Fruit fly (Drosophila melanogaster) whole organism, wandering third instar larva: ENCODE results near the gene plh.

Experiments
- CG32264 ChIP-seq: fragments of 200-800 bp; sonication (Bioruptor generic); optimal IDR thresholded peaks from 2 replicates; lab custom pipeline; 2016; ENCODE audit warnings: missing biosample characterization, missing genetic modification characterization
- CG9705 ChIP-seq: fragments of 200-800 bp; sonication (Bioruptor generic); optimal IDR thresholded peaks from 2 replicates; lab custom pipeline; 2018; ENCODE audit warnings: missing biosample characterization, mild to moderate bottlenecking, missing genetic modification characterization
- Jra ChIP-seq: sonication (Bioruptor generic); optimal IDR thresholded peaks from 2 replicates; lab custom pipeline; 2016; ENCODE audit warnings: missing biosample characterization, missing genetic modification characterization
- Myc ChIP-seq: fragments of >200 bp; optimal IDR thresholded peaks from 2 replicates; lab custom pipeline; 2017
- Rel ChIP-seq, 2 experiments: fragments of 200-800 bp; sonication (Bioruptor generic) in 1 of 2; optimal IDR thresholded peaks; 2 replicates in 1 of 2; 3 replicates in 1 of 2; lab custom pipeline; 2016 to 2019; ENCODE audit warnings: mild to moderate bottlenecking in 2 of 2, missing biosample characterization in 2 of 2, missing genetic modification characterization in 2 of 2, moderate library complexity in 1 of 2
- br ChIP-seq: fragments of 200-800 bp; sonication (Bioruptor generic); optimal IDR thresholded peaks from 2 replicates; lab custom pipeline; 2016; ENCODE audit warnings: missing biosample characterization, missing genetic modification characterization
- brk ChIP-seq: fragments of 200-800 bp; sonication (Bioruptor generic); optimal IDR thresholded peaks from 2 replicates; lab custom pipeline; 2016; ENCODE audit warnings: missing biosample characterization, mild to moderate bottlenecking, missing genetic modification characterization
- h ChIP-seq: fragments of 200-800 bp; sonication (Bioruptor generic); optimal IDR thresholded peaks from 3 replicates; lab custom pipeline; 2016; ENCODE audit warnings: missing biosample characterization, mild to moderate bottlenecking, missing genetic modification characterization

- no peak for TF ChIP-seq Rel (GFP tag; optimal IDR thresholded peaks at IDR 0.05; lab: Kevin White, UChicago)
- TF ChIP-seq Rel (tag; optimal IDR thresholded peaks at IDR 0.05; lab: Kevin White, UChicago), result no peak
- TF ChIP-seq Jra (GFP tag; lab: Kevin White, UChicago), result no peak
- no peak for TF ChIP-seq CG9705 (GFP tag; lab: Kevin White, UChicago)
- no peak for TF ChIP-seq CG32264 (GFP tag; lab: Kevin White, UChicago)
- no peak for TF ChIP-seq h (GFP tag; lab: Kevin White, UChicago)
- TF ChIP-seq brk (GFP tag; lab: Kevin White, UChicago), result no peak
- no peak for TF ChIP-seq br (GFP tag; lab: Kevin White, UChicago)
- no peak for TF ChIP-seq Myc (lab: Kevin White, UChicago)
Measured at dm6 chr3R:5055424-5055981, 44.7 kb upstream of the plh start.
